Worm (Caenorhabditis elegans) whole organism, early embryonic: ENCODE data around the gene lin-49.

ENCODE experiments used
- B0310.2 ChIP-seq: sonication (generic microtip); optimal IDR thresholded peaks from 2 replicates; lab custom pipeline; 2016; ENCODE audit warnings: mild to moderate bottlenecking, missing genetic modification characterization, missing compliant biosample characterization
- F13C5.2 ChIP-seq: sonication (generic microtip); optimal IDR thresholded peaks from 2 replicates; lab custom pipeline; 2017; ENCODE audit warnings: mild to moderate bottlenecking, missing genetic modification characterization, inconsistent platforms, missing compliant biosample characterization
- aly-1 ChIP-seq: sonication (generic microtip); optimal IDR thresholded peaks from 2 replicates; lab custom pipeline; 2016; ENCODE audit warnings: missing genetic modification characterization, missing compliant biosample characterization
- ama-1 ChIP-seq: fragments of 150-350 bp; optimal IDR thresholded peaks from 2 replicates; lab custom pipeline; 2014
- ceh-13 ChIP-seq: fragments of 200-800 bp; sonication (Bioruptor generic); optimal IDR thresholded peaks from 2 replicates; lab custom pipeline; 2018; ENCODE audit warnings: mild to moderate bottlenecking, missing genetic modification characterization, missing compliant biosample characterization
- ceh-36 ChIP-seq: sonication (generic microtip); optimal IDR thresholded peaks from 2 replicates; lab custom pipeline; 2016; ENCODE audit warnings: missing genetic modification characterization, inconsistent platforms, missing compliant biosample characterization
- ets-7 ChIP-seq: sonication (generic microtip); optimal IDR thresholded peaks from 2 replicates; lab custom pipeline; 2016; ENCODE audit warnings: missing genotype, missing genetic modification characterization, missing compliant biosample characterization
- flt-1 ChIP-seq: fragments of 200-800 bp; sonication (Bioruptor generic); IDR thresholded peaks from 2 replicates; pipeline ENCODE4 v1.3.6; 2022; ENCODE audit warnings: missing genetic modification characterization, missing compliant biosample characterization
- hmbx-1 ChIP-seq: sonication (generic microtip); optimal IDR thresholded peaks from 2 replicates; lab custom pipeline; 2016; ENCODE audit warnings: mild to moderate bottlenecking, missing genetic modification characterization, missing compliant biosample characterization
- hmg-4 ChIP-seq: fragments of 200-800 bp; sonication (Bioruptor generic); optimal IDR thresholded peaks from 2 replicates; lab custom pipeline; 2018; ENCODE audit warnings: mild to moderate bottlenecking, missing genetic modification characterization, missing compliant biosample characterization
- hnd-1 ChIP-seq: sonication (generic microtip); optimal IDR thresholded peaks from 2 replicates; lab custom pipeline; 2016; ENCODE audit warnings: missing genetic modification characterization, missing compliant biosample characterization
- pes-1 ChIP-seq: fragments of 200-800 bp; sonication (Bioruptor generic); IDR thresholded peaks from 2 replicates; pipeline ENCODE4 v1.3.6; 2022; ENCODE audit warnings: missing genetic modification reagents, missing genetic modification characterization, missing compliant biosample characterization
- scrt-1 ChIP-seq: fragments of 200-800 bp; sonication (Bioruptor generic); IDR thresholded peaks from 2 replicates; pipeline ENCODE4 v1.3.6; 2022; ENCODE audit warnings: missing genetic modification characterization, missing compliant biosample characterization
- sea-1 ChIP-seq: fragments of 200-800 bp; sonication (Bioruptor generic); conservative IDR thresholded peaks from 2 replicates; pipeline ENCODE4 v1.3.6; 2022; ENCODE audit warnings: missing genetic modification characterization, missing compliant biosample characterization
- tbx-11 ChIP-seq: fragments of 200-800 bp; sonication (Bioruptor generic); IDR thresholded peaks from 2 replicates; pipeline ENCODE4 v1.3.6; 2022; ENCODE audit warnings: missing genetic modification characterization, missing compliant biosample characterization
- tbx-37 ChIP-seq: fragments of 200-800 bp; sonication (Bioruptor generic); conservative IDR thresholded peaks from 2 replicates; pipeline ENCODE4 v1.3.6; 2022; ENCODE audit warnings: missing genetic modification reagents, missing genetic modification characterization, missing compliant biosample characterization
- tra-4 ChIP-seq: sonication (generic microtip); optimal IDR thresholded peaks from 2 replicates; lab custom pipeline; 2017; ENCODE audit warnings: missing genetic modification characterization, missing compliant biosample characterization

Gene lin-49

DNA sequence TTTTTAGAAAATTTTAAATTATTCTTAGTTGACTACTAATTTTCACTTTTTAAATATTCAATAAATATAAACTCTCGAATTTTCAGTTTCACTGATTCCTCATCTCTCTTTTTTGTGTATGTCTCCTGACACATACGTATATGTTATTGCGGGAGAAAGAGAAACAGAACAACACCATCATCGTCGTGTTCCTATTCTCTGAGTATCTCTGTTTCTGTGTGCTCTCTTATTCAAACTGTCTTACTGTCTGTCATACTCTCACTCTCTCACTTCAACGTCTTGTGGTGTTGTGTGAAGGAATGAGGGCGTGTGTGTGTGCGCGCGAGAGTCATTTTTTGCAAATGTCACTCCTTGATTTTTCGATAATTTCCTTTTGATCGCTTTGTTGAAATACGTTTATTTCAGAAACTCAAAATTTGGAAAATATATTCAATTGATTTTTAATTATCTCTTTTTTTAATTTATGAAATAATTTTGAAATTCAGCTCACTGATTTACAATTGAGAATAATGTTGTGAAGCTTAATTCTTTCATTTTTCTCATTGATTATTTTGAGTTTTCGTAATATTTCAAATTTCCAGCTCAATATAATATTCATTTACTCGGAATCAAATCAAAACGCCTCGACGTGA, at the start of gene lin-49:
Gene lin-49 (plus strand): TSS at position 582 of the 632 bp plus-strand sequence.
- TF ChIP-seq tbx-11 (GFP tag; lab: Robert Waterston, UW) (no peak), ceh-36 (tag; lab: Kevin White, UChicago) (no peak), hnd-1 (tag; lab: Kevin White, UChicago) (no peak), tra-4 (tag; lab: Kevin White, UChicago) (no peak), hmbx-1 (tag; lab: Kevin White, UChicago) (no peak), ceh-13 (GFP tag; lab: Kevin White, UChicago) (no peak), B0310.2 (tag; lab: Kevin White, UChicago) (no peak), hmg-4 (GFP tag; lab: Kevin White, UChicago) (no peak), scrt-1 (GFP tag; lab: Robert Waterston, UW) (no peak), tbx-37 (GFP tag; lab: Robert Waterston, UW) (no peak), F13C5.2 (tag; lab: Kevin White, UChicago) (no peak), sea-1 (GFP tag; lab: Robert Waterston, UW) (no peak), ama-1 (lab: Kevin White, UChicago) (no peak), flt-1 (GFP tag; lab: Robert Waterston, UW) (no peak)

- no peak for TF ChIP-seq scrt-1 (GFP tag; lab: Robert Waterston, UW)
- TF ChIP-seq ceh-36 (tag; lab: Kevin White, UChicago): no peak
- TF ChIP-seq ets-7 (tag; lab: Kevin White, UChicago): no peak
- TF ChIP-seq hnd-1 (tag; lab: Kevin White, UChicago): no peak
- TF ChIP-seq pes-1 (GFP tag; lab: Robert Waterston, UW): no peak
- no peak for TF ChIP-seq ama-1 (lab: Kevin White, UChicago)
- TF ChIP-seq aly-1 (tag; lab: Kevin White, UChicago): no peak
- TF ChIP-seq tbx-11 (GFP tag; lab: Robert Waterston, UW): no peak
- no peak for TF ChIP-seq tra-4 (tag; lab: Kevin White, UChicago)
- TF ChIP-seq B0310.2 (tag; lab: Kevin White, UChicago): no peak
- TF ChIP-seq F13C5.2 (tag; lab: Kevin White, UChicago): no peak
- TF ChIP-seq sea-1 (GFP tag; lab: Robert Waterston, UW): no peak
- no peak for TF ChIP-seq ceh-13 (GFP tag; lab: Kevin White, UChicago)
- TF ChIP-seq hmbx-1 (tag; lab: Kevin White, UChicago): no peak
- TF ChIP-seq hmg-4 (GFP tag; lab: Kevin White, UChicago): no peak
- no peak for TF ChIP-seq flt-1 (GFP tag; lab: Robert Waterston, UW)
- TF ChIP-seq tbx-37 (GFP tag; lab: Robert Waterston, UW): no peak
Observed at ce11 chrIV:8570719-8571118, 49.8 kb upstream of the lin-49 start.

- TF ChIP-seq hnd-1 (tag; lab: Kevin White, UChicago): no peak
- no peak for TF ChIP-seq tbx-37 (GFP tag; lab: Robert Waterston, UW)
- TF ChIP-seq ama-1 (lab: Kevin White, UChicago): no peak
- no peak for TF ChIP-seq scrt-1 (GFP tag; lab: Robert Waterston, UW)
- no peak for TF ChIP-seq ceh-13 (GFP tag; lab: Kevin White, UChicago)
- no peak for TF ChIP-seq B0310.2 (tag; lab: Kevin White, UChicago)
- no peak for TF ChIP-seq F13C5.2 (tag; lab: Kevin White, UChicago)
- no peak for TF ChIP-seq aly-1 (tag; lab: Kevin White, UChicago)
- TF ChIP-seq ets-7 (tag; lab: Kevin White, UChicago): no peak
- TF ChIP-seq tra-4 (tag; lab: Kevin White, UChicago): no peak
- no peak for TF ChIP-seq sea-1 (GFP tag; lab: Robert Waterston, UW)
- TF ChIP-seq pes-1 (GFP tag; lab: Robert Waterston, UW): no peak
- no peak for TF ChIP-seq hmbx-1 (tag; lab: Kevin White, UChicago)
- no peak for TF ChIP-seq ceh-36 (tag; lab: Kevin White, UChicago)
Observed at ce11 chrIV:8571138-8571537, 49.3 kb upstream of the lin-49 start, which contains the start of gene Y59H11AM.1. TSS of gene Y59H11AM.1 (plus strand) at chrIV:8571438.

DNA sequence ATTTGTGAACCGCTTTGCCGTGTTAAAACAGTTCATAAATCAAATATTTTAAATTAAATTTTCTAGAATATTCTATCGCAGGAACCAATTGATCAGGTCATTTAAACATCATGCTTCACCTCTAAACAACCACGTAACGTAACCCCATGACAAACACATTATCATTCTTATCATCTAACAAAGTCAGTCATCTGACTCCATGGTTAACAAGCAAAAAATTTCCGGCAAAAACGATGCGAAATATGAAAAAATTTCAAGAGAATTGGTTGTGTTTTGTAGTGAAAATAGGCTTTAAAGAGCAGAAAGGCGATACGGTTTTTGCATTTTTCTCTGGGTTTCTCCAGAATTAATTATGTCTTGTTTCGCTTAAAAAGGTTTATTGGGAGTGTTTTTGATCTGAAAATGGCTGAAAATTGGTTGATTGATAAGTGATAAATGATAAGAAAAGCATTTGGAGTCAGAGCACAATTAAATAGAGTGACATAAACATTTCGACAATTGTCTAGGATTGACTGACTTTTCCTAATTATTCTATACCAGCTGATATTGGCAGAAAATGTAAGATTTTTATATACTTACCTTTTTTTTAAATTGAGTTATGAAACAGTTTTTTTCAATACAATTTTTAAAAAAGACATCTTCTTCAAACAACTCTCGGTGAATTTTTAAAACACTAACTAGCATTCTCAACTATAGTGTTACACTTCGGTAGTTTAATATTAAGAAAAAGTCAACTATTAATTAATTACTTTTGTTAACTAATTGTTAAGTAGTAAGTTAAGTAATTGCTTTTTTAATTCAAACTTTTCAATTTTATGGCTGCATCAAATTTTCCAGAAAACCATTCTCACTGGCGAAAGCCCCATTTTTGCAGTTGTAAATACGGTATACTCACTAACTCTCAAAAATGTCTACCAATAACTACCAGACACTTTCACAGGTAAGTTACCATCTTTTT, 35.1 kb upstream of the lin-49 start, which contains the start of gene catp-7:
Gene catp-7 (plus strand): TSS at position 908 of the 958 bp plus-strand sequence.
- no peak for TF ChIP-seq hmg-4 (GFP tag; lab: Kevin White, UChicago)
- no peak for TF ChIP-seq hnd-1 (tag; lab: Kevin White, UChicago)
- TF ChIP-seq F13C5.2 (tag; lab: Kevin White, UChicago): no peak
- TF ChIP-seq ceh-36 (tag; lab: Kevin White, UChicago): no peak
- no peak for TF ChIP-seq tra-4 (tag; lab: Kevin White, UChicago)
- no peak for TF ChIP-seq flt-1 (GFP tag; lab: Robert Waterston, UW)
- no peak for TF ChIP-seq aly-1 (tag; lab: Kevin White, UChicago)
- no peak for TF ChIP-seq ama-1 (lab: Kevin White, UChicago)
- TF ChIP-seq scrt-1 (GFP tag; lab: Robert Waterston, UW): no peak

- TF ChIP-seq scrt-1 (GFP tag; lab: Robert Waterston, UW) (no peak), aly-1 (tag; lab: Kevin White, UChicago) (no peak), ceh-36 (tag; lab: Kevin White, UChicago) (no peak), B0310.2 (tag; lab: Kevin White, UChicago) (no peak), hmbx-1 (tag; lab: Kevin White, UChicago) (no peak), F13C5.2 (tag; lab: Kevin White, UChicago) (no peak), tbx-37 (GFP tag; lab: Robert Waterston, UW) (no peak), hnd-1 (tag; lab: Kevin White, UChicago) (no peak), tbx-11 (GFP tag; lab: Robert Waterston, UW) (no peak), ets-7 (tag; lab: Kevin White, UChicago) (no peak), ceh-13 (GFP tag; lab: Kevin White, UChicago) (no peak), pes-1 (GFP tag; lab: Robert Waterston, UW) (no peak), tra-4 (tag; lab: Kevin White, UChicago) (no peak), flt-1 (GFP tag; lab: Robert Waterston, UW) (no peak), hmg-4 (GFP tag; lab: Kevin White, UChicago) (no peak)
Observed at ce11 chrIV:8587057-8587456, 33.4 kb upstream of the lin-49 start.
